Worm (Caenorhabditis elegans): ENCODE results near the gene sgt-1.
A peak's percentile ranks its signal among the peaks of the same experiment; 100 is the strongest.

The sgt-1 gene

ce11 chrII:4881727-4882126 is 21.9 kb downstream of the sgt-1 start, which contains the start of gene gst-7 (continued):
- no peak for TF ChIP-seq unc-62 (GFP tag; optimal IDR thresholded peaks at IDR 0.05)
- TF ChIP-seq elt-1 (tag; optimal IDR thresholded peaks at IDR 0.05): no peak
- TF ChIP-seq ztf-1 (GFP tag; conservative IDR thresholded peaks at IDR 0.05): no peak
- TF ChIP-seq nhr-129 (tag; optimal IDR thresholded peaks at IDR 0.05): peak; percentile 26
- TF ChIP-seq lin-13 (GFP tag; optimal IDR thresholded peaks at IDR 0.05): no peak
- TF ChIP-seq ama-1 (optimal IDR thresholded peaks at IDR 0.05): no peak

DNA sequence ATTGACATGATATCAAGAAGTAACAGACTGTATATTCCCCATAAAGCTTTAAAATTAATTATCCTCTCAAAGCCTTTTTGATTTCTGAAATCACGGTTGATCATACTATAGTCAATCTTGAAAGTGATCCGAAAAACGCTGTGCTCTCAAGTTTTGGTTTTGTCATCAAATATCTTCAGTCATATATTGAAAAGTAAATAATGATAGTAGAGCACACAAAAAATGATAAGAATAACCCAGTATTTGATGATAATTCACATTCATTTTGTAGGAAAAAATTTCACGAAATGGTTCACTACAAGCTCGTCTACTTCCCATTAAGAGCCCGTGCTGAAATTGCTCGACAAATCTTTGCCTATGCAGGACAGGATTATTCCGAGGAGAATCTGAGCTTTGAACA is 24.0 kb downstream of the sgt-1 start, which contains the start of gene gst-6:
Gene gst-6, plus strand, starts transcription at position 263 of the 400 bp plus-strand sequence.
- no peak for TF ChIP-seq zag-1 (tag; optimal IDR thresholded peaks at IDR 0.05)
- TF ChIP-seq nhr-23 (tag; optimal IDR thresholded peaks at IDR 0.05): no peak
- TF ChIP-seq skn-1 (tag; optimal IDR thresholded peaks at IDR 0.05): peak; percentile 46
- peak; percentile 61 for TF ChIP-seq fos-1 (tag; optimal IDR thresholded peaks at IDR 0.05)

DNA sequence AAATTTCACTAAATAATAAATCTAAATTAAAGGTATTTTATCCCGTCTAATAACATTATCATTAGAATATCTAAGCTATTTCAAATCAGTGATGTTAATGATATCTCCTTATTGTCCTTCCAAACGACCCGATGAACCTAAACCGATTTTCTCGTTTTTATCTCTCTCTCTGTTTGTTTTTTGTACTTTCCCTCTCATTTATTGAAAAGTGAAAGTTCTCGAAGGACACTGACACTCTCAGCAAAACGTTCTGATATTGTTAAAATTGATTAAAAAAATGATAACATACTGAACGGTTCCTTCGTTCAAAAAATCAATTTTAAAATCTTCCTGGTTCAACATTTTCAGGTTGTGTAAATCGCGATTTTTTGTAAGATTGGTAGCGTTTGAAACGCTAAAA is 27.5 kb downstream of the sgt-1 start, which contains the start of gene F11G11.13:
Gene F11G11.13, minus strand, starts transcription at position 89 of the 400 bp plus-strand sequence.
- TF ChIP-seq elt-1 (tag; optimal IDR thresholded peaks at IDR 0.05): no peak
- no peak for TF ChIP-seq lsy-2 (tag; optimal IDR thresholded peaks at IDR 0.05)
- TF ChIP-seq nhr-129 (tag; optimal IDR thresholded peaks at IDR 0.05): no peak
- no peak for TF ChIP-seq unc-55 (GFP tag; optimal IDR thresholded peaks at IDR 0.05)
- TF ChIP-seq mdl-1 (tag; optimal IDR thresholded peaks at IDR 0.05): no peak
- no peak for TF ChIP-seq lin-11 (tag; optimal IDR thresholded peaks at IDR 0.05)
- TF ChIP-seq nhr-23 (tag; optimal IDR thresholded peaks at IDR 0.05): no peak
- no peak for TF ChIP-seq gmeb-1 (tag; optimal IDR thresholded peaks at IDR 0.05)
- TF ChIP-seq nhr-21 (tag; optimal IDR thresholded peaks at IDR 0.05): peak; percentile 21
- no peak for TF ChIP-seq nhr-10 (tag; optimal IDR thresholded peaks at IDR 0.05)
- TF ChIP-seq nhr-237 (tag; optimal IDR thresholded peaks at IDR 0.05): no peak
- no peak for TF ChIP-seq mbf-1 (tag; optimal IDR thresholded peaks at IDR 0.05)
- no peak for TF ChIP-seq crh-2 (tag; optimal IDR thresholded peaks at IDR 0.05)
- peak; percentile 33 for TF ChIP-seq sem-4 (tag; optimal IDR thresholded peaks at IDR 0.05)
- TF ChIP-seq sma-9 (GFP tag; optimal IDR thresholded peaks at IDR 0.05): peak; percentile 15
- no peak for TF ChIP-seq sma-9 (tag; optimal IDR thresholded peaks at IDR 0.05)
- TF ChIP-seq ztf-4 (tag; optimal IDR thresholded peaks at IDR 0.05): no peak
- no peak for TF ChIP-seq ceh-16 (tag; optimal IDR thresholded peaks at IDR 0.05)
- TF ChIP-seq blmp-1 (tag; optimal IDR thresholded peaks at IDR 0.05; ENCODE audit: insufficient read depth): peak; percentile 97
- TF ChIP-seq zag-1 (tag; optimal IDR thresholded peaks at IDR 0.05): no peak
- TF ChIP-seq lin-13 (GFP tag; optimal IDR thresholded peaks at IDR 0.05): no peak
- TF ChIP-seq aly-2 (tag; optimal IDR thresholded peaks at IDR 0.05): no peak
- TF ChIP-seq skn-1 (tag; optimal IDR thresholded peaks at IDR 0.05): no peak
- no peak for TF ChIP-seq mab-5 (tag; optimal IDR thresholded peaks at IDR 0.05)
- no peak for TF ChIP-seq snpc-4 (tag; optimal IDR thresholded peaks at IDR 0.05)
- TF ChIP-seq fos-1 (tag; optimal IDR thresholded peaks at IDR 0.05): no peak
- no peak for TF ChIP-seq dmd-4 (tag; optimal IDR thresholded peaks at IDR 0.05)
- TF ChIP-seq ztf-1 (GFP tag; conservative IDR thresholded peaks at IDR 0.05): no peak
- TF ChIP-seq nhr-6 (tag; optimal IDR thresholded peaks at IDR 0.05): no peak
- TF ChIP-seq nhr-25 (tag; optimal IDR thresholded peaks at IDR 0.05): peak; percentile 15
- no peak for TF ChIP-seq egl-27 (tag; optimal IDR thresholded peaks at IDR 0.05)
- TF ChIP-seq nhr-12 (tag; optimal IDR thresholded peaks at IDR 0.05): no peak
- no peak for TF ChIP-seq F13H6.1 (tag; optimal IDR thresholded peaks at IDR 0.05)
- no peak for TF ChIP-seq nhr-11 (tag; optimal IDR thresholded peaks at IDR 0.05)
- TF ChIP-seq C34F6.9 (tag; optimal IDR thresholded peaks at IDR 0.05): no peak
- TF ChIP-seq elt-3 (tag; optimal IDR thresholded peaks at IDR 0.05): no peak
- no peak for TF ChIP-seq sma-3 (GFP tag; optimal IDR thresholded peaks at IDR 0.05)
- no peak for TF ChIP-seq nhr-77 (tag; optimal IDR thresholded peaks at IDR 0.05)
- TF ChIP-seq ama-1 (optimal IDR thresholded peaks at IDR 0.05): no peak
- no peak for TF ChIP-seq unc-62 (GFP tag; optimal IDR thresholded peaks at IDR 0.05)
- TF ChIP-seq Y55F3AM.14 (GFP tag; optimal IDR thresholded peaks at IDR 0.05): no peak
- no peak for TF ChIP-seq peb-1 (tag; optimal IDR thresholded peaks at IDR 0.05)
- TF ChIP-seq alr-1 (tag; optimal IDR thresholded peaks at IDR 0.05): no peak

Measured in whole organism, L2 larva.